Fruit fly (Drosophila melanogaster) whole organism, pupa: ENCODE results near the gene pygo.

Experiments used
- CG10348 ChIP-seq: fragments of 200-800 bp; sonication (Bioruptor generic); IDR thresholded peaks from 2 replicates; pipeline ENCODE4 v1.3.6; 2022; ENCODE audit warnings: missing biosample characterization, missing genetic modification characterization
- CG13204 ChIP-seq: fragments of 200-800 bp; sonication (Bioruptor generic); optimal IDR thresholded peaks from 2 replicates; lab custom pipeline; 2018; ENCODE audit warnings: missing biosample characterization, mild to moderate bottlenecking, missing genetic modification characterization, moderate library complexity
- CG15710 ChIP-seq: fragments of 200-800 bp; sonication (Bioruptor generic); optimal IDR thresholded peaks from 2 replicates; lab custom pipeline; 2018; ENCODE audit warnings: missing biosample characterization, mild to moderate bottlenecking, missing genetic modification characterization, moderate library complexity
- CG32121 ChIP-seq: fragments of 200-800 bp; sonication (Bioruptor generic); IDR thresholded peaks from 2 replicates; pipeline ENCODE4 v1.3.6; 2022; ENCODE audit warnings: missing biosample characterization, missing genetic modification characterization
- CG34367 ChIP-seq: fragments of 200-800 bp; sonication (Bioruptor generic); optimal IDR thresholded peaks from 2 replicates; lab custom pipeline; 2018; ENCODE audit warnings: missing biosample characterization, mild to moderate bottlenecking, missing genetic modification characterization
- CG8159 ChIP-seq: fragments of 200-800 bp; sonication (Bioruptor generic); optimal IDR thresholded peaks from 3 replicates; lab custom pipeline; 2018; ENCODE audit warnings: missing biosample characterization, mild to moderate bottlenecking, missing genetic modification characterization, moderate library complexity
- CG9948 ChIP-seq: fragments of 200-800 bp; sonication (Bioruptor generic); optimal IDR thresholded peaks from 2 replicates; lab custom pipeline; 2018; ENCODE audit warnings: missing biosample characterization, mild to moderate bottlenecking, missing genetic modification characterization, moderate library complexity
- D1 ChIP-seq: fragments of 200-800 bp; sonication (Bioruptor generic); optimal IDR thresholded peaks from 2 replicates; lab custom pipeline; 2018; ENCODE audit warnings: missing biosample characterization, mild to moderate bottlenecking, missing genetic modification characterization, moderate library complexity
- EcR ChIP-seq: fragments of 200-800 bp; sonication (Bioruptor generic); optimal IDR thresholded peaks from 3 replicates; lab custom pipeline; 2019; ENCODE audit warnings: missing biosample characterization, missing genetic modification characterization, mild to moderate bottlenecking, moderate library complexity, missing genetic modification reagents
- Snoo ChIP-seq: fragments of 200-800 bp; sonication (Bioruptor generic); optimal IDR thresholded peaks from 3 replicates; lab custom pipeline; 2017; ENCODE audit warnings: missing biosample characterization, mild to moderate bottlenecking, missing genetic modification characterization, inconsistent platforms
- fd96Ca ChIP-seq: fragments of 200-800 bp; sonication (Bioruptor generic); IDR thresholded peaks from 3 replicates; pipeline ENCODE4 v1.3.6; 2022; ENCODE audit warnings: missing biosample characterization, missing genetic modification characterization

DNA sequence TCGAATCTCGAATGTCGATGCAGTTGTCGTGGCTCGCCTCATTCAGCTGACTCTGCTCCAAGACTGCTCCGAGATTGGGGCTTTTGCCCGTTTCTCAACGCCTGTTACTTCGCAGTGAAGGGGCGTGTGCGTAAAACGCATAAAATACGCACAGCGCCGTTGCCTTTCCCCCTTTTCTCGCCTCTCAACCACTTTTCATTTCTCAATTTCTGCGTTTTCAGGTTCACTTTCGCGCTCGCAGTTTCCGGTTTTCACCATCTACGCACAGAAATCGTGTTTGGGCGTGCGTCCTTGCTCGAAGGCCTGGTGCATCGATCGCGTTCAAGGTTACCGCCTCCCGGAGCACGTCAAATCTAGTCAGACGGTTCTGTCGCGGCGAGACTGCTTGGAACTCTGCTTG lies 20.7 kb downstream of the pygo start:
- no peak for TF ChIP-seq CG32121 (GFP tag; lab: Robert Waterston, UW)
- TF ChIP-seq CG10348 (GFP tag; lab: Robert Waterston, UW) = no peak
- no peak for TF ChIP-seq CG9948 (tag; lab: Kevin White, UChicago)
- TF ChIP-seq fd96Ca (GFP tag; lab: Robert Waterston, UW) = no peak
- TF ChIP-seq CG34367 = no peak
- peak; percentile 98 for TF ChIP-seq EcR (GFP tag; lab: Kevin White, UChicago)
- TF ChIP-seq D1 (tag; lab: Kevin White, UChicago) = no peak
- TF ChIP-seq Snoo (tag; lab: Kevin White, UChicago) = no peak
- TF ChIP-seq CG15710 = no peak
- TF ChIP-seq CG8159 (tag; lab: Kevin White, UChicago) = no peak
- no peak for TF ChIP-seq CG13204 (GFP tag; lab: Kevin White, UChicago)
